Fruit fly (Drosophila melanogaster): ENCODE data around the gene CG5863.
A peak's percentile ranks its signal among the peaks of the same experiment; 100 is the strongest.

Gene CG5863

DNA sequence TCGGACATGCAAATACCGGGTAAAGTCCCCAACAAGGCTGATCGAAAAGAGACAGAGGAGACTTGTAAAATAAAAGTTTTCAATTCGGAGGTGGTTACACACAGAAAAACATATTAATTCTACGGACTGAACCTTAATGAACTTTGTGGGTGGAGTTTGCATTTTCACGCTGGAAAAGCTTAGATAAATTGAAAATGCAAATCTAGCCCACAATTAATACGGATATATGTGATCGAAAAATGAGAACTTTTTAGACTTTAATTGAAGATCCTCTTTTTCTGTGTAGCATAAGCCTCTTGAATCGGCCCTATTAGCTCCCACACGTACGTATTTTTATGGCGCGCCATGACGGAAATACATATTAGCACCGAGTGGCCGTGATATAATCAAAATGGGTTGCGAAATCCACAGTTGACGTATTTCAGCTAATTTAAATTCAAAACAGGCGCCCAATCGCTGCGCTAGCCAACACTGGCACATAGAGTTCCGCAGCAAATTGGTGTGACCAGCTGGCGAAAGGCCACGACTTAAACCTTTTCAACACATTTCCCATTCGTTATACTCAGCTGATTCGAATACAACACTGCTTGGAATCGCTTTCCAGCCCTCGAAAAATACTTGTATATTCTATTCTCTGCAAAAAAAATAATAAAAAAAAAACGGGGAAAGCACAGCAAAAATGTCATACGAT lies 25.4 kb upstream of the CG5863 start:
- TF ChIP-seq ovo (GFP tag; optimal IDR thresholded peaks at IDR 0.05), result peak; percentile 59
- no peak for TF ChIP-seq Clk (GFP tag; optimal IDR thresholded peaks at IDR 0.05)
- peak; percentile 74 for TF ChIP-seq Hr96 (GFP tag; optimal IDR thresholded peaks at IDR 0.05)
- TF ChIP-seq cnc (optimal IDR thresholded peaks at IDR 0.05), result no peak
- peak; percentile 23 for TF ChIP-seq CG12768 (GFP tag; optimal IDR thresholded peaks at IDR 0.05)
- TF ChIP-seq CG11617 (GFP tag; optimal IDR thresholded peaks at IDR 0.05), result no peak
- TF ChIP-seq CG33017 (tag; optimal IDR thresholded peaks at IDR 0.05), result peak; percentile 55
- TF ChIP-seq CG1620 (GFP tag; optimal IDR thresholded peaks at IDR 0.05), result peak; percentile 84
- peak; percentile 83 for TF ChIP-seq bab1 (GFP tag; optimal IDR thresholded peaks at IDR 0.05)
- TF ChIP-seq tj (GFP tag; optimal IDR thresholded peaks at IDR 0.05), result peak; percentile 68
- TF ChIP-seq toe (GFP tag; optimal IDR thresholded peaks at IDR 0.05), result peak; percentile 75
- peak; percentile 60 for TF ChIP-seq pad (GFP tag; optimal IDR thresholded peaks at IDR 0.05)
- peak; percentile 73 for TF ChIP-seq CG7101 (tag; optimal IDR thresholded peaks at IDR 0.05)
- TF ChIP-seq Mnt (GFP tag; optimal IDR thresholded peaks at IDR 0.05), result peak; percentile 70
- peak; percentile 68 for TF ChIP-seq CG5204 (GFP tag; optimal IDR thresholded peaks at IDR 0.05)
- TF ChIP-seq CG7045 (GFP tag; optimal IDR thresholded peaks at IDR 0.05), result peak; percentile 65
- no peak for TF ChIP-seq kay (GFP tag; ENCODE audit: borderline replicate concordance)
- TF ChIP-seq cic (GFP tag; optimal IDR thresholded peaks at IDR 0.05), result peak; percentile 56
- peak; percentile 74 for TF ChIP-seq CG14711 (tag; optimal IDR thresholded peaks at IDR 0.05)
- TF ChIP-seq Crg-1 (GFP tag; optimal IDR thresholded peaks at IDR 0.05), result peak; percentile 78

DNA sequence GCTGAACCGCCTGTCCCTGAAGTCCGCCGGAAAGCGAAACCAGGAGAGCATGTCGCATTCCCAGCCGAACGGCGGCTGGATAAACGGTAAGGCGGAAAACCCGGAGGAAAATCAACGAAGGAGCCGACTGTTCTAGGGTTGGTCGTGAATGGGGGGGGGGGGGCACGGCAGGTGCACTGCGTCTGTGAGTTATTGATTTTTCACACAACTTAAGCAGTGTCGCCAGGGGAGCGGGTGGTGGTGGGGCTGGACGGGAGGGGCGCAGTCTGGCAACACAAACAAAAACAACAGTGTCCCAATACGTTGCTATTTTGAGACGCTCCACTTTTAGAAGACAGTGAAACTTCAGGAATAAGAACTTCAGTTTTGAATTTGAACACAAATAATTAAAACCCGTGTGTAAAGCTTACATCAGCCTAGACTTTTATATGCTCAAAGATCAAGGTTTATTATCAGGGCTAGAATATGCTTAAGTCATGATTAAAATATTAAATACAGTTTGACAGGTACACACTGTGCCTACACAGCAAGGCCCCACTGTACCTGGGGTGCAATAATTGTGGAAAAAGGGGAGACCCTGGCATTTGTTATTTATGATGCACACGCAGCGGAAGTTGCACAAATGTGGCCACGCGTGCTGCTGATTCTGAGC lies 24.6 kb upstream of the CG5863 start:
- no peak for TF ChIP-seq cnc (optimal IDR thresholded peaks at IDR 0.05)
- peak; percentile 60 for TF ChIP-seq CG7101 (tag; optimal IDR thresholded peaks at IDR 0.05)
- no peak for TF ChIP-seq cic (GFP tag; optimal IDR thresholded peaks at IDR 0.05)
- peak; percentile 63 for TF ChIP-seq CG14711 (tag; optimal IDR thresholded peaks at IDR 0.05)
- TF ChIP-seq CG1620 (GFP tag; optimal IDR thresholded peaks at IDR 0.05), result no peak
- TF ChIP-seq CG7045 (GFP tag; optimal IDR thresholded peaks at IDR 0.05), result peak; percentile 19
- peak; percentile 55 for TF ChIP-seq CG33017 (tag; optimal IDR thresholded peaks at IDR 0.05)
- TF ChIP-seq Crg-1 (GFP tag; optimal IDR thresholded peaks at IDR 0.05), result no peak
- TF ChIP-seq CG12768 (GFP tag; optimal IDR thresholded peaks at IDR 0.05), result peak; percentile 60
- TF ChIP-seq tj (GFP tag; optimal IDR thresholded peaks at IDR 0.05), result no peak
- peak; percentile 55 for TF ChIP-seq Clk (GFP tag; optimal IDR thresholded peaks at IDR 0.05)
- peak; percentile 12 for TF ChIP-seq kay (GFP tag; ENCODE audit: borderline replicate concordance)
- peak; percentile 32 for TF ChIP-seq Hr96 (GFP tag; optimal IDR thresholded peaks at IDR 0.05)
- TF ChIP-seq bab1 (GFP tag; optimal IDR thresholded peaks at IDR 0.05), result peak; percentile 54
- TF ChIP-seq CG5204 (GFP tag; optimal IDR thresholded peaks at IDR 0.05), result peak; percentile 36
- TF ChIP-seq CG11617 (GFP tag; optimal IDR thresholded peaks at IDR 0.05), result no peak
- TF ChIP-seq toe (GFP tag; optimal IDR thresholded peaks at IDR 0.05), result peak; percentile 54
- TF ChIP-seq Mnt (GFP tag; optimal IDR thresholded peaks at IDR 0.05), result no peak
- TF ChIP-seq pad (GFP tag; optimal IDR thresholded peaks at IDR 0.05), result peak; percentile 3
- TF ChIP-seq ovo (GFP tag; optimal IDR thresholded peaks at IDR 0.05), result no peak

DNA sequence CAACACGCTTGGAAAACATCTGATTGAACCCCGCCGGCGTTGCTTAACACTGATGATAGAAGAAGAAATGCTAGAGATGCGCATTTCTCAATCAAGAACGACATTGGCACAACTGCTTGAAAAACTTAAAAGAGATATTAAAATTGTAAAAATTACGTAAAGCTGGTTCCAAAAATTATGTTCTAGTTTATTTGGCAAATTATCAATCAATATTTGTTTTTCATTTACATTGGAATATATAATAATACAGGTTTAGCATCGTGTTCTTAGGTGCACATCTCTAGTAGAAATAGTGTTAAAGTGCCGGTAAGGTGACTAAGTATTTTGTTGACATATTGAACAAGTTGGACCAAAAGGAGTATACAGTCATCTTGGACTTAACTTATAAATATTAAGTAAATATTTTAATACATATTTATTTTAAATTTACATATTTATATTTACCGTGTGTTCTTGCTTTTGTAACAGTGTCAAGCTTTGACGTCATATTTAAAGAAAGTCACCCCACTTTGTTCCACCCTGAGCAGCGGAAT lies 19.5 kb upstream of the CG5863 start, which contains the start of the genes Brf and sds22:
Gene Brf, minus strand, starts transcription at position 25 of the 533 bp plus-strand sequence.
Gene sds22, plus strand, starts transcription at position 282 of the 533 bp plus-strand sequence.
- peak; percentile 98 for TF ChIP-seq toe (GFP tag; optimal IDR thresholded peaks at IDR 0.05)
- TF ChIP-seq CG5204 (GFP tag; optimal IDR thresholded peaks at IDR 0.05), result peak; percentile 97
- TF ChIP-seq Crg-1 (GFP tag; optimal IDR thresholded peaks at IDR 0.05), result peak; percentile 96
- peak; percentile 93 for TF ChIP-seq Hr96 (GFP tag; optimal IDR thresholded peaks at IDR 0.05)
- peak; percentile 96 for TF ChIP-seq CG11617 (GFP tag; optimal IDR thresholded peaks at IDR 0.05)
- TF ChIP-seq CG14711 (tag; optimal IDR thresholded peaks at IDR 0.05), result peak; percentile 91
- TF ChIP-seq tj (GFP tag; optimal IDR thresholded peaks at IDR 0.05), result peak; percentile 85
- peak; percentile 91 for TF ChIP-seq Mnt (GFP tag; optimal IDR thresholded peaks at IDR 0.05)
- peak; percentile 88 for TF ChIP-seq pad (GFP tag; optimal IDR thresholded peaks at IDR 0.05)
- peak; percentile 97 for TF ChIP-seq CG7101 (tag; optimal IDR thresholded peaks at IDR 0.05)
- peak; percentile 95 for TF ChIP-seq ovo (GFP tag; optimal IDR thresholded peaks at IDR 0.05)
- peak; percentile 95 for TF ChIP-seq bab1 (GFP tag; optimal IDR thresholded peaks at IDR 0.05)
- peak; percentile 95 for TF ChIP-seq CG7045 (GFP tag; optimal IDR thresholded peaks at IDR 0.05)
- peak; percentile 26 for TF ChIP-seq cic (GFP tag; optimal IDR thresholded peaks at IDR 0.05)
- TF ChIP-seq CG1620 (GFP tag; optimal IDR thresholded peaks at IDR 0.05), result peak; percentile 98
- peak; percentile 96 for TF ChIP-seq CG12768 (GFP tag; optimal IDR thresholded peaks at IDR 0.05)
- peak; percentile 99 for TF ChIP-seq kay (GFP tag; ENCODE audit: borderline replicate concordance)
- no peak for TF ChIP-seq cnc (optimal IDR thresholded peaks at IDR 0.05)
- peak; percentile 92 for TF ChIP-seq CG33017 (tag; optimal IDR thresholded peaks at IDR 0.05)
- TF ChIP-seq Clk (GFP tag; optimal IDR thresholded peaks at IDR 0.05), result peak; percentile 86

DNA sequence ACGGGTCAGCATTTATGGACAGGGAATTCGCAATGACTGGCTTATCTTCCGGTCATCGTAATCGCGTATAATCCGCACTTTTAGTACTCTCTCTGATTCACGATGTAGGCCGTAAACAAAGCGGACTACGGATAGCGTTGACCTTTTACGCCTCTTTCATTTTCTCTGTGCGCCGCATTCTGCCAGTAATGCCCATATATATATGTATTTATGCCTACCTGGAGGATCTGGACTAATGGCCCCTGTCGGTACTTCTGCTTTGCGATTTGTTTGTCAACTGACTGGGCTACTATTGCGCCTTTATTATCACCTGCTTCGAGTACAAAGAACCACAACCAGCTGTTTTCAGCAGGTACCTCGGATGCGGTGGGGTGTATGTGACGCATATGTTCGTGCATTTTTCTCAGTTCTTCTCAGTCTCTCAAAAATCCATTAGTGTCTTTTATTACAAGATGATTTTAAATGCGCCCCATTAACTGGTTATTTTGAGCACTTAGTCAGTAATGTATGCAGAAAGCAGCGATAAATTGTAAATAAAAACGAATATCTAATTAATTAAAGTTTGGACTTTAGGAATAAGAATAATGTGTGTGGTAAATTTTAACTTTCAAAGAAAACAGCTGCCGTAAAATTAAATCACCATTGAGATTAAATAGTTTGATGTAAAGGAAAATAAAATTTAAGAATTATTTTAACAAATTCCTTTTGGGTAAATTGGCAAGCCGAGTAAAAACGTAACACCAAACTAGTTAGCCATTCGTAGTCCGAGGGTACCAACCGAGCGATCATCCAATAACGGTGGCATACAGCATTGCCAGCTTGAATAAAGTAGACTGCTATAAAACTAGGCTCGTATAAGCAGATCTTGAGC lies 16.4 kb upstream of the CG5863 start, which contains the start of gene CREG:
Gene CREG, minus strand, starts transcription at position 323 of the 871 bp plus-strand sequence.
- TF ChIP-seq Clk (GFP tag; optimal IDR thresholded peaks at IDR 0.05) (no peak), CG14711 (tag; optimal IDR thresholded peaks at IDR 0.05) (peak; percentile 20), pad (GFP tag; optimal IDR thresholded peaks at IDR 0.05) (peak; percentile 26), ovo (GFP tag; optimal IDR thresholded peaks at IDR 0.05) (no peak), CG1620 (GFP tag; optimal IDR thresholded peaks at IDR 0.05) (no peak), CG5204 (GFP tag; optimal IDR thresholded peaks at IDR 0.05) (peak; percentile 50), Crg-1 (GFP tag; optimal IDR thresholded peaks at IDR 0.05) (peak; percentile 2), Hr96 (GFP tag; optimal IDR thresholded peaks at IDR 0.05) (peak; percentile 58), Mnt (GFP tag; optimal IDR thresholded peaks at IDR 0.05) (peak; percentile 25), bab1 (GFP tag; optimal IDR thresholded peaks at IDR 0.05) (no peak), CG11617 (GFP tag; optimal IDR thresholded peaks at IDR 0.05) (peak; percentile 71), kay (GFP tag; ENCODE audit: borderline replicate concordance) (peak; percentile 83), CG12768 (GFP tag; optimal IDR thresholded peaks at IDR 0.05) (peak; percentile 59), CG7045 (GFP tag; optimal IDR thresholded peaks at IDR 0.05) (peak; percentile 24), CG7101 (tag; optimal IDR thresholded peaks at IDR 0.05) (peak; percentile 1), cic (GFP tag; optimal IDR thresholded peaks at IDR 0.05) (peak; percentile 22), CG33017 (tag; optimal IDR thresholded peaks at IDR 0.05) (no peak), tj (GFP tag; optimal IDR thresholded peaks at IDR 0.05) (peak; percentile 24), cnc (optimal IDR thresholded peaks at IDR 0.05) (peak; percentile 12 to 21), toe (GFP tag; optimal IDR thresholded peaks at IDR 0.05) (no peak)
